Fruit fly (Drosophila melanogaster) S2 (cell line): ENCODE data around the gene CG17349.

Experiments
- CG8478 ChIP-seq: fragments of >200 bp; optimal IDR thresholded peaks from 2 replicates; lab custom pipeline; 2018
- CTCF ChIP-seq, 2 experiments: fragments of >200 bp; optimal IDR thresholded peaks; 2 replicates each; lab custom pipeline; 2018

dm6 chr2L:19342767-19343166 is 27.5 kb upstream of the CG17349 start:
- no peak for TF ChIP-seq CG8478
- TF ChIP-seq CTCF (optimal IDR thresholded peaks at IDR 0.05; lab: Kevin White, UChicago), result no peak
